Fruit fly (Drosophila melanogaster) S2 (cell line): ENCODE results near the gene Catsup.

Experiments
- CG8478 ChIP-seq: fragments of >200 bp; optimal IDR thresholded peaks from 2 replicates; lab custom pipeline; 2018
- CTCF ChIP-seq, 2 experiments: fragments of >200 bp; optimal IDR thresholded peaks; 2 replicates each; lab custom pipeline; 2018

- TF ChIP-seq CTCF (optimal IDR thresholded peaks at IDR 0.05; lab: Kevin White, UChicago) = no peak
- no peak for TF ChIP-seq CG8478 (lab: Kevin White, UChicago)
These were observed 47.7 kb downstream of the Catsup start for dm6 chr2L:19089385-19089784.
